Worm (Caenorhabditis elegans) whole organism, young adult: ENCODE data around the gene nhr-228.

ENCODE experiments used
- F23B12.7 ChIP-seq: sonication (generic microtip); optimal IDR thresholded peaks from 2 replicates; lab custom pipeline; 2017; ENCODE audit warnings: missing genetic modification characterization, mild to moderate bottlenecking, missing compliant biosample characterization, antibody characterized with exemption, moderate library complexity; ENCODE audit not compliant: insufficient read depth
- F57C9.4 ChIP-seq: sonication (generic microtip); optimal IDR thresholded peaks from 2 replicates; lab custom pipeline; 2017; ENCODE audit warnings: mild to moderate bottlenecking, missing genetic modification characterization, missing compliant biosample characterization
- Y67H2A.10 ChIP-seq: fragments of 200-800 bp; sonication (Bioruptor generic); conservative IDR thresholded peaks from 2 replicates; pipeline ENCODE4 v1.3.6; 2022; ENCODE audit warnings: missing genetic modification reagents, missing genetic modification characterization, missing compliant biosample characterization
- Y79H2A.3 ChIP-seq: fragments of 200-800 bp; sonication (Bioruptor generic); conservative IDR thresholded peaks from 2 replicates; pipeline ENCODE4 v1.3.6; 2022; ENCODE audit warnings: missing genetic modification reagents, missing genetic modification characterization, missing compliant biosample characterization
- ama-1 ChIP-seq, 3 experiments: fragments of 150-350 bp in 1 of 3; sonication (generic microtip) in 2 of 3; optimal IDR thresholded peaks; 2 replicates each; lab custom pipeline; 2014 to 2018; ENCODE audit warnings: missing biosample characterization in 2 of 3, missing genetic modification characterization in 2 of 3, missing genetic modification reagents in 2 of 3
- attf-5 ChIP-seq: fragments of 200-800 bp; sonication (Bioruptor generic); optimal IDR thresholded peaks from 2 replicates; lab custom pipeline; 2018; ENCODE audit warnings: mild to moderate bottlenecking, missing genetic modification characterization, missing compliant biosample characterization
- cebp-1 ChIP-seq, 2 experiments: fragments of 200-800 bp in 1 of 2; sonication (Bioruptor generic) in 1 of 2; sonication (generic microtip) in 1 of 2; IDR thresholded peaks in 1 of 2; optimal IDR thresholded peaks in 1 of 2; 2 replicates each; pipeline versions ENCODE4 v1.3.6 to Lab custom; 2017 to 2022; ENCODE audit warnings: missing compliant biosample characterization in 2 of 2, missing genetic modification characterization in 2 of 2, mild to moderate bottlenecking in 1 of 2, missing genetic modification reagents in 1 of 2, moderate library complexity in 1 of 2
- ceh-100 ChIP-seq: fragments of 200-800 bp; sonication (Bioruptor generic); IDR thresholded peaks from 2 replicates; pipeline ENCODE4 v1.3.6; 2022; ENCODE audit warnings: missing genetic modification reagents, missing genetic modification characterization, missing compliant biosample characterization
- ceh-91 ChIP-seq: fragments of 200-800 bp; sonication (Bioruptor generic); IDR thresholded peaks from 2 replicates; pipeline ENCODE4 v1.3.6; 2022; ENCODE audit warnings: missing genetic modification reagents, missing genetic modification characterization, missing compliant biosample characterization
- chd-7 ChIP-seq: sonication (generic microtip); optimal IDR thresholded peaks from 2 replicates; lab custom pipeline; 2016; ENCODE audit warnings: mild to moderate bottlenecking, missing genetic modification characterization, moderate library complexity, missing compliant biosample characterization
- dox-1 ChIP-seq: fragments of 200-800 bp; sonication (Bioruptor generic); IDR thresholded peaks from 2 replicates; pipeline ENCODE4 v1.3.6; 2022; ENCODE audit warnings: missing genetic modification reagents, missing genetic modification characterization, missing compliant biosample characterization
- egl-44 ChIP-seq: fragments of 200-800 bp; sonication (Bioruptor generic); IDR thresholded peaks from 2 replicates; pipeline ENCODE4 v1.3.6; 2022; ENCODE audit warnings: missing genetic modification reagents, missing genetic modification characterization, missing compliant biosample characterization
- egrh-3 ChIP-seq: fragments of 200-800 bp; sonication (Bioruptor generic); IDR thresholded peaks from 2 replicates; pipeline ENCODE4 v1.3.6; 2022; ENCODE audit warnings: missing genetic modification reagents, missing genetic modification characterization, missing compliant biosample characterization
- hmg-1.2 ChIP-seq: fragments of 200-800 bp; sonication (Bioruptor generic); IDR thresholded peaks from 2 replicates; pipeline ENCODE4 v1.3.6; 2022; ENCODE audit warnings: missing genetic modification reagents, missing genetic modification characterization, missing compliant biosample characterization
- hmg-20 ChIP-seq: fragments of 200-800 bp; sonication (Bioruptor generic); IDR thresholded peaks from 2 replicates; pipeline ENCODE4 v1.3.6; 2022; ENCODE audit warnings: missing genetic modification reagents, missing genetic modification characterization, missing compliant biosample characterization
- hrde-1 ChIP-seq: sonication (generic microtip); optimal IDR thresholded peaks from 2 replicates; lab custom pipeline; 2016; ENCODE audit warnings: missing genetic modification characterization, mild to moderate bottlenecking, missing compliant biosample characterization, moderate library complexity, missing genotype, missing genetic modification reagents, borderline replicate concordance
- lag-1 ChIP-seq: fragments of 200-800 bp; sonication (Bioruptor generic); IDR thresholded peaks from 2 replicates; pipeline ENCODE4 v1.3.6; 2022; ENCODE audit warnings: missing genetic modification reagents, missing genetic modification characterization, missing compliant biosample characterization
- let-526 ChIP-seq: fragments of 200-800 bp; sonication (Bioruptor generic); IDR thresholded peaks from 2 replicates; pipeline ENCODE4 v1.3.6; 2022; ENCODE audit warnings: missing genetic modification reagents, missing genetic modification characterization, missing compliant biosample characterization
- let-607 ChIP-seq, 2 experiments: fragments of 200-800 bp in 1 of 2; sonication (Bioruptor generic) in 1 of 2; sonication (generic microtip) in 1 of 2; optimal IDR thresholded peaks; 2 replicates each; lab custom pipeline; 2016 to 2018; ENCODE audit warnings: mild to moderate bottlenecking in 2 of 2, missing compliant biosample characterization in 2 of 2, missing genetic modification characterization in 2 of 2, moderate library complexity in 2 of 2, missing genotype in 1 of 2
- lin-35 ChIP-seq, 3 experiments: fragments of 150-350 bp in 2 of 3; sonication (generic microtip) in 1 of 3; optimal IDR thresholded peaks; 2 replicates each; lab custom pipeline; 2014 to 2018; ENCODE audit warnings: missing biosample characterization in 3 of 3, missing genetic modification characterization in 3 of 3, missing genetic modification reagents in 3 of 3
- lir-1 ChIP-seq: fragments of 200-800 bp; sonication (Bioruptor generic); conservative IDR thresholded peaks from 2 replicates; pipeline ENCODE4 v1.3.6; 2022; ENCODE audit warnings: missing genetic modification reagents, missing genetic modification characterization, missing compliant biosample characterization
- madf-10 ChIP-seq: sonication (generic microtip); optimal IDR thresholded peaks from 2 replicates; lab custom pipeline; 2016; ENCODE audit warnings: mild to moderate bottlenecking, missing genetic modification characterization, missing compliant biosample characterization
- mcd-1 ChIP-seq: fragments of 200-800 bp; sonication (Bioruptor generic); IDR thresholded peaks from 2 replicates; pipeline ENCODE4 v1.3.6; 2022; ENCODE audit warnings: missing genetic modification reagents, missing genetic modification characterization, missing compliant biosample characterization
- nhr-80 ChIP-seq: sonication (generic microtip); optimal IDR thresholded peaks from 2 replicates; lab custom pipeline; 2016; ENCODE audit warnings: missing genetic modification characterization, missing compliant biosample characterization
- pha-4 ChIP-seq: fragments of 150-350 bp; sonication (generic microtip); optimal IDR thresholded peaks from 2 replicates; lab custom pipeline; 2014; ENCODE audit warnings: missing biosample characterization, missing genetic modification reagents, missing genetic modification characterization
- rpc-1 ChIP-seq, 2 experiments: fragments of 150-350 bp in 1 of 2; sonication (generic microtip) in 1 of 2; optimal IDR thresholded peaks; 2 replicates each; lab custom pipeline; 2014 to 2018; ENCODE audit warnings: missing biosample characterization in 1 of 2, missing genetic modification characterization in 1 of 2, missing genetic modification reagents in 1 of 2, missing genotype in 1 of 2
- snpc-1.3 ChIP-seq: sonication (generic microtip); optimal IDR thresholded peaks from 2 replicates; lab custom pipeline; 2017; ENCODE audit warnings: missing genetic modification characterization, mild to moderate bottlenecking, missing compliant biosample characterization, antibody characterized with exemption, moderate library complexity, missing genotype, missing genetic modification reagents; ENCODE audit not compliant: insufficient read depth
- snpc-3.4 ChIP-seq: sonication (generic microtip); optimal IDR thresholded peaks from 2 replicates; lab custom pipeline; 2017; ENCODE audit warnings: missing genetic modification characterization, mild to moderate bottlenecking, missing compliant biosample characterization, antibody characterized with exemption, moderate library complexity, missing genotype, missing genetic modification reagents
- snpc-4 ChIP-seq, 5 experiments: fragments of 150-350 bp in 1 of 5; sonication (generic microtip) in 4 of 5; optimal IDR thresholded peaks; 2 replicates each; lab custom pipeline; 2014 to 2018; ENCODE audit warnings: missing genetic modification characterization in 5 of 5, missing biosample characterization in 3 of 5, antibody characterized with exemption in 2 of 5, mild to moderate bottlenecking in 2 of 5, missing compliant biosample characterization in 2 of 5, missing genotype in 2 of 5, moderate library complexity in 2 of 5, missing genetic modification reagents in 1 of 5
- tlf-1 ChIP-seq: fragments of 200-800 bp; sonication (Bioruptor generic); optimal IDR thresholded peaks from 2 replicates; lab custom pipeline; 2018; ENCODE audit warnings: mild to moderate bottlenecking, missing genetic modification characterization, missing compliant biosample characterization
- unc-62 ChIP-seq: fragments of 150-350 bp; optimal IDR thresholded peaks from 2 replicates; lab custom pipeline; 2014; ENCODE audit warnings: missing biosample characterization, missing genetic modification reagents, missing genetic modification characterization
- zfh-2 ChIP-seq: fragments of 200-800 bp; sonication (Bioruptor generic); conservative IDR thresholded peaks from 2 replicates; pipeline ENCODE4 v1.3.6; 2022; ENCODE audit warnings: missing genetic modification reagents, missing genetic modification characterization, missing compliant biosample characterization
- ztf-28 ChIP-seq: fragments of 200-800 bp; sonication (Bioruptor generic); IDR thresholded peaks from 2 replicates; pipeline ENCODE4 v1.3.6; 2022; ENCODE audit warnings: missing genetic modification reagents, missing genetic modification characterization, missing compliant biosample characterization

Gene nhr-228

DNA sequence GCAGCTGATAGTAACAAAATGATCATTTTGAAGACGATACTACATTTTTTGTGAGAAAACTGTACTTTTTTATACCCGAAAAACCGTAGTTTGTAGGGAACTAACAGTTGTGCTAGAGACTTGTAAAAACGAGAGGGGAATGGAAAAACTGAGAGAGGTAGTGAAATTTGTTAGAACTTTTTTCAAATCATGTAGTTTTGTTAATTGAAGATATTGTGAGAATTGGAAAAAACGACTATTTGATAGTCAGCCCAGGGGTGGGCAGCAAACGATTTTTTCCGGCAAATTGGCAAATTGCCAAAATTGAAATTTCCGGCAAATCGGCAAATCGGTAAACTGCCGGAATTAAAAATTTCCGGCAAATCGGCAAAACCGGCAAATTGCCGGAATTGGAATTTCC is 32.2 kb upstream of the nhr-228 start, which contains the start of gene cyp-33C6:
TSS of gene cyp-33C6 (minus strand) at position 101 of the 400 bp plus-strand sequence.
- no peak for TF ChIP-seq egl-44 (GFP tag; lab: Robert Waterston, UW)
- TF ChIP-seq lin-35 (GFP tag; optimal IDR thresholded peaks at IDR 0.05; lab: Kevin White, UChicago), result no peak
- no peak for TF ChIP-seq snpc-1.3
- TF ChIP-seq egrh-3 (GFP tag; lab: Robert Waterston, UW), result no peak
- no peak for TF ChIP-seq ztf-28
- no peak for TF ChIP-seq Y79H2A.3 (GFP tag; lab: Robert Waterston, UW)
- TF ChIP-seq F57C9.4 (tag; lab: Kevin White, UChicago), result no peak
- no peak for TF ChIP-seq ceh-100 (GFP tag; lab: Robert Waterston, UW)
- TF ChIP-seq zfh-2 (GFP tag; lab: Robert Waterston, UW), result no peak
- no peak for TF ChIP-seq madf-10 (tag; lab: Kevin White, UChicago)
- TF ChIP-seq ceh-91, result no peak
- TF ChIP-seq lir-1 (GFP tag; lab: Robert Waterston, UW), result no peak
- TF ChIP-seq Y67H2A.10 (GFP tag; lab: Robert Waterston, UW), result no peak
- no peak for TF ChIP-seq snpc-3.4
- no peak for TF ChIP-seq hrde-1 (tag; lab: Kevin White, UChicago)
- TF ChIP-seq, all 124 proteins: peak for 0

- TF ChIP-seq let-607 (tag; optimal IDR thresholded peaks at IDR 0.05; lab: Kevin White, UChicago) (no peak), pha-4 (tag; lab: Kevin White, UChicago) (peak; percentile 62), hmg-20 (GFP tag; lab: Robert Waterston, UW) (no peak), mcd-1 (GFP tag; lab: Robert Waterston, UW) (0 out of 2 replicates have a peak, but pooled peaks have one; percentile 11), let-526 (GFP tag; lab: Robert Waterston, UW) (no peak), hmg-1.2 (GFP tag; lab: Robert Waterston, UW) (peak; percentile 18; the same call in 1 of the 2 replicates), lag-1 (GFP tag; lab: Robert Waterston, UW) (no peak), unc-62 (peak; percentile 28), F23B12.7 (peak; percentile 9), snpc-4 (GFP tag; optimal IDR thresholded peaks at IDR 0.05; lab: Kevin White, UChicago) (no peak), snpc-4 (tag; optimal IDR thresholded peaks at IDR 0.05; lab: Kevin White, UChicago) (no peak), cebp-1 (GFP tag; IDR thresholded peaks at IDR 0.05; lab: Robert Waterston, UW) (peak; percentile 95), cebp-1 (tag; optimal IDR thresholded peaks at IDR 0.05; lab: Kevin White, UChicago) (peak; percentile 96), nhr-80 (tag; lab: Kevin White, UChicago) (peak; percentile 85), attf-5 (peak; percentile 56), chd-7 (tag; lab: Kevin White, UChicago) (no peak), rpc-1 (optimal IDR thresholded peaks at IDR 0.05; lab: Kevin White, UChicago) (no peak), rpc-1 (tag; optimal IDR thresholded peaks at IDR 0.05; lab: Kevin White, UChicago) (no peak), dox-1 (GFP tag; lab: Robert Waterston, UW) (0 out of 2 replicates have a peak, but pooled peaks have one; percentile 46), tlf-1 (GFP tag; lab: Kevin White, UChicago) (no peak), ama-1 (optimal IDR thresholded peaks at IDR 0.05; lab: Kevin White, UChicago) (no peak), ama-1 (GFP tag; optimal IDR thresholded peaks at IDR 0.05; lab: Kevin White, UChicago) (no peak)
Measured at ce11 chrV:2250126-2250590, 31.4 kb upstream of the nhr-228 start, which contains the start of gene cyp-33C7. TSS of gene cyp-33C7 (plus strand) at chrV:2250540.
